Worm (Caenorhabditis elegans): Measurements from ENCODE around the gene W04B5.6.

DNA sequence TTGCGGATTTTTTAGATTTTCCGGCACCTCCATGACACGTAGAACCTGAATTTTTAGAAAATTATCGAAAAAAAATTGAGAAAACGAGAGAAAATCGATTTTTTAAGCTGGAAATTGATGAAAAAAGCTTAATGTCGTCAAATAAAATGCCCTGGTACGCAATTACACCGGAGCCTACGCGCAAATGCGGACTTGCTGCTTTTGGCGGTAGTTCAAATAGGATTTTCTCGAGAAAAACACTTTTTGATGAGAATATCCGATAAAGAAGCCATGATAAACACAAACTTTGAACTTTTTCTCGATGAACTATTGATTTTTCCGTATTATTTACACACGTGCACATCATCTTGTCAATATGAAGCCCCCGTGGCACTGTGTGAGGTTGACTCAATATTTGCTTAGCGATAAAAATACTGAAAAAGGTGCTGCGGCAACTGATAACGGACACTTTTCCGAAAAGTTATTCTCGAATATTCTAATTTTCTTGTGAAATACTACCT lies 17.1 kb downstream of the W04B5.6 start, which contains the start of the genes W04B5.5 and W04B5.3:
- no peak for TF ChIP-seq med-1 (GFP tag; optimal IDR thresholded peaks at IDR 0.05; ENCODE audit: insufficient read depth)
- no peak for TF ChIP-seq ref-1 (GFP tag; conservative IDR thresholded peaks at IDR 0.05)
- no peak for TF ChIP-seq flt-1 (GFP tag; IDR thresholded peaks at IDR 0.05)
- no peak for TF ChIP-seq T22C8.4 (GFP tag; IDR thresholded peaks at IDR 0.05)
- TF ChIP-seq tab-1 (GFP tag; IDR thresholded peaks at IDR 0.05), result no peak
